Fruit fly (Drosophila melanogaster) whole organism, prepupa: Measurements from ENCODE around the gene frj.

Experiments
- CG16779 ChIP-seq: fragments of 200-800 bp; sonication (Bioruptor generic); optimal IDR thresholded peaks from 3 replicates; lab custom pipeline; 2017; ENCODE audit warnings: missing biosample characterization, mild to moderate bottlenecking, missing genetic modification characterization
- CG3032 ChIP-seq: fragments of 200-800 bp; optimal IDR thresholded peaks from 2 replicates; lab custom pipeline; 2019; ENCODE audit warnings: missing biosample characterization, mild to moderate bottlenecking, missing genetic modification characterization, moderate library complexity
- CG6808 ChIP-seq: fragments of 200-800 bp; sonication (Bioruptor generic); optimal IDR thresholded peaks from 3 replicates; lab custom pipeline; 2017; ENCODE audit warnings: missing biosample characterization, missing genetic modification characterization, mild to moderate bottlenecking, moderate library complexity, missing genetic modification reagents

dm6 chr2L:6474878-6475582 is 19.2 kb downstream of the frj start:
- TF ChIP-seq CG3032 = no peak
- TF ChIP-seq CG16779 (tag; lab: Kevin White, UChicago) = no peak
- TF ChIP-seq CG6808 (GFP tag; lab: Kevin White, UChicago) = no peak
